Worm (Caenorhabditis elegans): ENCODE measurements around the gene F40G12.2.
"Not testable (repeated sequence)": the region's sequence is repeated elsewhere in the genome, so short reads cannot be mapped to it uniquely, and the experiment has no call there.

DNA sequence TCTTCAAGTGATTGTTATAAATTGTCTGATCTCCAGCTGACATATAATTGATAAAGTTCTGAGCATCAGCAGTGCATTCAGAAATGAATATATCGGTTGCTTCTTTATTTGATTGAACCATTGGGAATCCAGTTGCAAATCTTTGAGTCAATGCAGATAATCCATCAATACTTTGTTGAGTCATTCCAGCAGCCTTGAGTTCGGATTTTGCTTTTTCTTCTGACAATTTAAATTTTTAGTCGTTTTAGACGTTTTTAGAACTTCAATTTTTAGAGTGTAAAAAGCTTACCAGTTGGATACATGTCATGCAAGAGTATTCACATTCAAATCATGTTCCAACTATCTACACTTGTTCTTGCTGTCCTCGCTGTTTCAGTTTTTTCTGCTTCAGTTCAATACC lies 48.9 kb upstream of the F40G12.2 start, which contains the start of gene F14D7.14:
- TF ChIP-seq mbf-1 (tag; optimal IDR thresholded peaks at IDR 0.05); ztf-11 (tag; optimal IDR thresholded peaks at IDR 0.05); peb-1 (tag; optimal IDR thresholded peaks at IDR 0.05); blmp-1 (tag; optimal IDR thresholded peaks at IDR 0.05; ENCODE audit: insufficient read depth); unc-39 (tag; optimal IDR thresholded peaks at IDR 0.05); elt-3 (tag; optimal IDR thresholded peaks at IDR 0.05); ztf-4 (tag; optimal IDR thresholded peaks at IDR 0.05); egl-27 (tag; optimal IDR thresholded peaks at IDR 0.05); aly-2 (tag; optimal IDR thresholded peaks at IDR 0.05); ZK546.5 (tag; optimal IDR thresholded peaks at IDR 0.05); snpc-4 (tag; optimal IDR thresholded peaks at IDR 0.05); crh-2 (tag; optimal IDR thresholded peaks at IDR 0.05): not testable (repeated sequence)

All from whole organism, L2 larva.